Fruit fly (Drosophila melanogaster) whole organism, wandering third instar larva: ENCODE results near the gene CG7916.
A peak's percentile ranks its signal among the peaks of the same experiment; 100 is the strongest.

ENCODE experiments used
- Abd-B ChIP-seq: fragments of >200 bp; optimal IDR thresholded peaks from 2 replicates; lab custom pipeline; 2017; ENCODE audit warnings: missing biosample characterization, missing genetic modification characterization
- CG32264 ChIP-seq: fragments of 200-800 bp; sonication (Bioruptor generic); optimal IDR thresholded peaks from 2 replicates; lab custom pipeline; 2016; ENCODE audit warnings: missing biosample characterization, missing genetic modification characterization
- CG9705 ChIP-seq: fragments of 200-800 bp; sonication (Bioruptor generic); optimal IDR thresholded peaks from 2 replicates; lab custom pipeline; 2018; ENCODE audit warnings: missing biosample characterization, mild to moderate bottlenecking, missing genetic modification characterization
- CrebA ChIP-seq: fragments of 200-800 bp; sonication (Bioruptor generic); optimal IDR thresholded peaks from 2 replicates; lab custom pipeline; 2016; ENCODE audit warnings: missing biosample characterization, mild to moderate bottlenecking, missing genetic modification characterization, borderline replicate concordance
- Dfd ChIP-seq: fragments of >200 bp; optimal IDR thresholded peaks from 2 replicates; lab custom pipeline; 2017; ENCODE audit warnings: missing biosample characterization, missing genetic modification characterization
- Dif ChIP-seq: fragments of 200-275, 200-300 bp; sonication (Bioruptor generic); optimal IDR thresholded peaks from 2 replicates; lab custom pipeline; 2018; ENCODE audit warnings: missing biosample characterization, missing genetic modification characterization; ENCODE audit not compliant: partially characterized antibody
- GATAd ChIP-seq: sonication (Bioruptor generic); optimal IDR thresholded peaks from 2 replicates; lab custom pipeline; 2016; ENCODE audit warnings: missing biosample characterization, missing genetic modification characterization
- HLH106 ChIP-seq: fragments of 200-800 bp; optimal IDR thresholded peaks from 3 replicates; lab custom pipeline; 2019; ENCODE audit warnings: missing biosample characterization, mild to moderate bottlenecking, missing genetic modification characterization, moderate library complexity
- Hnf4 ChIP-seq: fragments of 200-800 bp; sonication (Bioruptor generic); optimal IDR thresholded peaks from 2 replicates; lab custom pipeline; 2016; ENCODE audit warnings: missing biosample characterization, mild to moderate bottlenecking, missing genetic modification characterization
- Hr78 ChIP-seq: fragments of >200 bp; optimal IDR thresholded peaks from 2 replicates; lab custom pipeline; 2017; ENCODE audit warnings: missing biosample characterization, missing genetic modification characterization
- Hr83 ChIP-seq: fragments of 200-300 bp; sonication (Bioruptor generic); optimal IDR thresholded peaks from 2 replicates; lab custom pipeline; 2016; ENCODE audit warnings: missing biosample characterization, mild to moderate bottlenecking, missing genetic modification characterization, moderate library complexity; ENCODE audit not compliant: poor library complexity, severe bottlenecking
- Jra ChIP-seq: sonication (Bioruptor generic); optimal IDR thresholded peaks from 2 replicates; lab custom pipeline; 2016; ENCODE audit warnings: missing biosample characterization, missing genetic modification characterization
- Mio ChIP-seq: sonication (Bioruptor generic); optimal IDR thresholded peaks from 2 replicates; lab custom pipeline; 2016; ENCODE audit warnings: missing biosample characterization, missing genetic modification characterization
- Myc ChIP-seq: fragments of >200 bp; optimal IDR thresholded peaks from 2 replicates; lab custom pipeline; 2017
- N ChIP-seq: fragments of >200 bp; optimal IDR thresholded peaks from 2 replicates; lab custom pipeline; 2018; ENCODE audit warnings: missing biosample characterization, missing external identifiers, missing genetic modification characterization
- OdsH ChIP-seq: fragments of 200-800 bp; sonication (Bioruptor generic); optimal IDR thresholded peaks from 2 replicates; lab custom pipeline; 2016; ENCODE audit warnings: missing biosample characterization, mild to moderate bottlenecking, missing genetic modification characterization
- Rel ChIP-seq, 2 experiments: fragments of 200-800 bp; sonication (Bioruptor generic) in 1 of 2; optimal IDR thresholded peaks; 2 replicates in 1 of 2; 3 replicates in 1 of 2; lab custom pipeline; 2016 to 2019; ENCODE audit warnings: mild to moderate bottlenecking in 2 of 2, missing biosample characterization in 2 of 2, missing genetic modification characterization in 2 of 2, moderate library complexity in 1 of 2
- Sp1 ChIP-seq: fragments of 200-800 bp; sonication (Bioruptor generic); optimal IDR thresholded peaks from 3 replicates; lab custom pipeline; 2019; ENCODE audit warnings: missing biosample characterization, mild to moderate bottlenecking, missing genetic modification characterization, moderate library complexity
- Vsx2 ChIP-seq: fragments of 200-300, 225-300 bp; sonication (Bioruptor generic); optimal IDR thresholded peaks from 2 replicates; lab custom pipeline; 2018; ENCODE audit warnings: missing biosample characterization, missing genetic modification characterization; ENCODE audit not compliant: partially characterized antibody
- br ChIP-seq: fragments of 200-800 bp; sonication (Bioruptor generic); optimal IDR thresholded peaks from 2 replicates; lab custom pipeline; 2016; ENCODE audit warnings: missing biosample characterization, missing genetic modification characterization
- brk ChIP-seq: fragments of 200-800 bp; sonication (Bioruptor generic); optimal IDR thresholded peaks from 2 replicates; lab custom pipeline; 2016; ENCODE audit warnings: missing biosample characterization, mild to moderate bottlenecking, missing genetic modification characterization
- dl ChIP-seq, 2 experiments: fragments of 175-275, 200-275 bp in 1 of 2; fragments of 200-275 bp in 1 of 2; sonication (Bioruptor generic); optimal IDR thresholded peaks; lab custom pipeline; 2018; ENCODE audit warnings: mild to moderate bottlenecking in 2 of 2, missing biosample characterization in 2 of 2, missing genetic modification characterization in 2 of 2, moderate library complexity in 2 of 2; ENCODE audit not compliant: partially characterized antibody in 2 of 2, insufficient read depth in 1 of 2
- dmrt93B ChIP-seq: fragments of 200-800 bp; sonication (Bioruptor generic); optimal IDR thresholded peaks from 2 replicates; lab custom pipeline; 2018; ENCODE audit warnings: missing biosample characterization, mild to moderate bottlenecking, missing genetic modification characterization
- dsf ChIP-seq: sonication (Bioruptor generic); optimal IDR thresholded peaks from 2 replicates; lab custom pipeline; 2016; ENCODE audit warnings: missing biosample characterization, missing genetic modification characterization, borderline replicate concordance
- ey ChIP-seq: fragments of 200-800 bp; sonication (Bioruptor generic); optimal IDR thresholded peaks from 2 replicates; lab custom pipeline; 2016; ENCODE audit warnings: missing biosample characterization, missing genetic modification characterization
- foxo ChIP-seq, 2 experiments: fragments of 200-800 bp; sonication (Bioruptor generic); optimal IDR thresholded peaks; 2 replicates in 1 of 2; 3 replicates in 1 of 2; lab custom pipeline; 2016 to 2017; ENCODE audit warnings: missing biosample characterization in 2 of 2, missing genetic modification characterization in 2 of 2
- fru ChIP-seq: fragments of 200-800 bp; sonication (Bioruptor generic); optimal IDR thresholded peaks from 3 replicates; lab custom pipeline; 2016; ENCODE audit warnings: missing biosample characterization, mild to moderate bottlenecking, missing genetic modification characterization
- h ChIP-seq: fragments of 200-800 bp; sonication (Bioruptor generic); optimal IDR thresholded peaks from 3 replicates; lab custom pipeline; 2016; ENCODE audit warnings: missing biosample characterization, mild to moderate bottlenecking, missing genetic modification characterization
- jim ChIP-seq: fragments of 175-275, 200-325 bp; sonication (Bioruptor generic); optimal IDR thresholded peaks from 2 replicates; lab custom pipeline; 2016; ENCODE audit warnings: missing biosample characterization, mild to moderate bottlenecking, missing genetic modification characterization
- lola ChIP-seq: fragments of >200 bp; optimal IDR thresholded peaks from 2 replicates; lab custom pipeline; 2017; ENCODE audit warnings: missing biosample characterization, missing genetic modification characterization
- pan ChIP-seq: fragments of >200 bp; optimal IDR thresholded peaks from 2 replicates; lab custom pipeline; 2017
- psq ChIP-seq: fragments of 200-800 bp; sonication (Bioruptor generic); optimal IDR thresholded peaks from 3 replicates; lab custom pipeline; 2017; ENCODE audit warnings: missing biosample characterization, mild to moderate bottlenecking, missing genetic modification characterization, moderate library complexity
- rgr ChIP-seq: fragments of 200-800 bp; sonication (Bioruptor generic); optimal IDR thresholded peaks from 3 replicates; lab custom pipeline; 2016; ENCODE audit warnings: missing biosample characterization, mild to moderate bottlenecking, missing genetic modification characterization
- sage ChIP-seq: fragments of 200-800 bp; sonication (Bioruptor generic); optimal IDR thresholded peaks from 2 replicates; lab custom pipeline; 2016; ENCODE audit warnings: missing biosample characterization, mild to moderate bottlenecking, missing genetic modification characterization
- sv ChIP-seq: fragments of 200-800 bp; sonication (Bioruptor generic); optimal IDR thresholded peaks from 3 replicates; lab custom pipeline; 2016; ENCODE audit warnings: missing biosample characterization, missing genetic modification characterization
- tai ChIP-seq: sonication (Bioruptor generic); optimal IDR thresholded peaks from 2 replicates; lab custom pipeline; 2016; ENCODE audit warnings: missing biosample characterization, missing genetic modification characterization
- usp ChIP-seq: fragments of >200 bp; optimal IDR thresholded peaks from 2 replicates; lab custom pipeline; 2017; ENCODE audit warnings: missing biosample characterization, missing genetic modification characterization
- woc ChIP-seq: sonication (Bioruptor generic); optimal IDR thresholded peaks from 2 replicates; lab custom pipeline; 2016; ENCODE audit warnings: missing biosample characterization, mild to moderate bottlenecking, missing genetic modification characterization

CG7916 gene

DNA sequence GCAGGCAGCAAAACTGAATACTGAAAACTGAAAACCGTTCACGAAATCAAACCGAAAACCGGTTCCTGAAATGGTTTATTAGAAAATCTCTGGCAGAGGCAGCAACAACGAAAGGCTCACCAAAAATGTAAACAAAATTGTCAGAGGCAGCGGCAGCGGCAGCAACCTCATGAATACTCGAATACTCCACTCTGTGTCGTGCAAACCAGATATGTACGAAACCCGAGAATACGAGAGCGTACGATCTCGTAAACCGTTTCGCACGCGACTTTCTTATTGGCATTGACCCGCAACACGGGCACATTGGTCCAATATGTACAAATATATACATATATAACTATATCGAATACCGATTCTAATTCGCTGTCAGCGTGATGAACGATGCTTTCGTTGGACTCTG, 9.0 kb upstream of the CG7916 start:
- no peak for TF ChIP-seq CrebA (GFP tag; lab: Kevin White, UChicago)
- peak; percentile 63 for TF ChIP-seq sage (GFP tag; lab: Kevin White, UChicago)
- TF ChIP-seq psq (GFP tag; lab: Kevin White, UChicago) = peak; percentile 17
- peak; percentile 16 for TF ChIP-seq h (GFP tag; lab: Kevin White, UChicago)

DNA sequence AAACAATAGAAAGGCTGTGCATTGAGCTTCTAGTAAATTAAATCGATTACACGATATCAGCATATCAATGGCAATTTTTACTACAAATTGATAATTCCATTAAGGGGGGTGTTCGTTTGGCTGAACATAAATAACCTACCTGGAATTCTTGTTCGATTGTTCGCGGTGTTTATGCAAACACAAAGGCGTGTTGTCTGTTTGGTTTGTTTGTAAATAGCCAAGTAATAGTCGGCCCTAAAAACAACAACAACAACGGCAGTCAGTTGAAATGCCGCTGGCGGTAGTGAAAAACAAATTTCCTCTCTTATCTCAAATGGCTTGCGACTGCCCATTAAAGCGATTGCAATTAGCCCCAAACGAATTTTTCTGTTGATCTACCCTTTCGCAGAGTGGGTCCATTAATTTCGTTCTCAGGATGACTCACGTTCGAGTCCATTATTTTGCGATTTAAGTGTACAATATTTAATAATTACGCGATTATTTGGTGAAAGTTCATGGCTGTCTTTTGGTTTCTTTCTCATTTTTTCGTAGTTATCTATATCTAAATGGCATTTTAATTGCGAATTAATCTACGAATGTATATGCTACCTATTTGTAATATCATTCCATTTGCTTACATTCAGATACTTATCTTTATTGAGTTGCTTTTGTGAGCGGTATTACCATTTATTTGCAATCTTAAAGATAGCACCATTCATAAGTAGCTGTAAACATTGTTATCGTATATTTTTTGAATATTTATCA, 7.7 kb upstream of the CG7916 start:
- TF ChIP-seq jim (GFP tag; lab: Kevin White, UChicago) = no peak
- TF ChIP-seq br (GFP tag; lab: Kevin White, UChicago) = peak; percentile 56
- TF ChIP-seq Hnf4 = no peak
- TF ChIP-seq usp (GFP tag; lab: Kevin White, UChicago) = no peak
- no peak for TF ChIP-seq Vsx2
- no peak for TF ChIP-seq dsf (GFP tag; lab: Kevin White, UChicago)
- no peak for TF ChIP-seq CG9705 (GFP tag; lab: Kevin White, UChicago)
- no peak for TF ChIP-seq Abd-B (GFP tag; lab: Kevin White, UChicago)
- TF ChIP-seq HLH106 (tag; lab: Kevin White, UChicago) = peak; percentile 41
- TF ChIP-seq GATAd (GFP tag; lab: Kevin White, UChicago) = no peak
- no peak for TF ChIP-seq Jra (GFP tag; lab: Kevin White, UChicago)
- TF ChIP-seq dmrt93B (GFP tag; lab: Kevin White, UChicago) = no peak
- peak; percentile 14 for TF ChIP-seq sv (GFP tag; lab: Kevin White, UChicago)
- peak; percentile 30 for TF ChIP-seq brk (GFP tag; lab: Kevin White, UChicago)
- TF ChIP-seq psq (GFP tag; lab: Kevin White, UChicago) = no peak
- no peak for TF ChIP-seq CG32264
- TF ChIP-seq Hr78 (GFP tag; lab: Kevin White, UChicago) = no peak
- no peak for TF ChIP-seq woc (GFP tag; lab: Kevin White, UChicago)
- no peak for TF ChIP-seq CrebA (GFP tag; lab: Kevin White, UChicago)
- no peak for TF ChIP-seq lola (GFP tag; lab: Kevin White, UChicago)
- TF ChIP-seq h (GFP tag; lab: Kevin White, UChicago) = peak; percentile 41
- TF ChIP-seq tai (GFP tag; lab: Kevin White, UChicago) = no peak
- no peak for TF ChIP-seq Dif (GFP tag; lab: Kevin White, UChicago)
- TF ChIP-seq rgr (GFP tag; lab: Kevin White, UChicago) = no peak
- no peak for TF ChIP-seq pan
- TF ChIP-seq fru (GFP tag; lab: Kevin White, UChicago) = no peak
- no peak for TF ChIP-seq Mio
- TF ChIP-seq foxo (GFP tag; optimal IDR thresholded peaks at IDR 0.05; lab: Kevin White, UChicago) = peak in 1 of 2 experiments; percentile 21
- no peak for TF ChIP-seq Rel (GFP tag; optimal IDR thresholded peaks at IDR 0.05; lab: Kevin White, UChicago)
- TF ChIP-seq Rel (tag; optimal IDR thresholded peaks at IDR 0.05; lab: Kevin White, UChicago) = no peak
- TF ChIP-seq OdsH (GFP tag; lab: Kevin White, UChicago) = peak; percentile 2
- TF ChIP-seq sage (GFP tag; lab: Kevin White, UChicago) = no peak
- TF ChIP-seq Dfd (GFP tag; lab: Kevin White, UChicago) = no peak
- TF ChIP-seq Hr83 (GFP tag; lab: Kevin White, UChicago) = no peak
- no peak for TF ChIP-seq Myc (lab: Kevin White, UChicago)
- TF ChIP-seq ey (GFP tag; lab: Kevin White, UChicago) = peak; percentile 13
- peak; percentile 39 for TF ChIP-seq Sp1 (GFP tag; lab: Kevin White, UChicago)
- no peak for TF ChIP-seq dl (GFP tag; optimal IDR thresholded peaks at IDR 0.05; lab: Kevin White, UChicago; ENCODE audit: insufficient read depth in 1 of 2, partially characterized antibody in 2 of 2)
- TF ChIP-seq N (GFP tag; lab: Kevin White, UChicago) = no peak
